Worm (Caenorhabditis elegans): Measurements from ENCODE around the gene slo-1.

- TF ChIP-seq ztf-29 (GFP tag; IDR thresholded peaks at IDR 0.05) (no peak), klf-2 (GFP tag; conservative IDR thresholded peaks at IDR 0.05) (no peak)
Observed at ce11 chrV:18487158-18487557, 4.9 kb upstream of the slo-1 start, which contains the start of gene Y51A2D.18.

All from whole organism, midembryonic.